Worm (Caenorhabditis elegans) whole organism, L4 larva: ENCODE results near the gene srh-219.

Experiments used
- R02D3.7 ChIP-seq: fragments of 150-350 bp; sonication (generic microtip); optimal IDR thresholded peaks from 3 replicates; lab custom pipeline; 2014; ENCODE audit warnings: missing biosample characterization, missing genetic modification characterization
- T20F7.1 ChIP-seq: fragments of 200-800 bp; sonication (Bioruptor generic); optimal IDR thresholded peaks from 2 replicates; lab custom pipeline; 2018; ENCODE audit warnings: mild to moderate bottlenecking, missing genetic modification characterization, missing compliant biosample characterization
- T26A8.4 ChIP-seq: fragments of 200-800 bp; sonication (Bioruptor generic); IDR thresholded peaks from 2 replicates; pipeline ENCODE4 v1.3.6; 2022; ENCODE audit warnings: missing genetic modification characterization, missing compliant biosample characterization
- Y105C5A.15 ChIP-seq: fragments of 200-800 bp; sonication (Bioruptor generic); IDR thresholded peaks from 2 replicates; pipeline ENCODE4 v1.3.6; 2022; ENCODE audit warnings: missing genetic modification characterization, missing compliant biosample characterization
- Y75B8A.6 ChIP-seq: fragments of 200-800 bp; sonication (Bioruptor generic); IDR thresholded peaks from 2 replicates; pipeline ENCODE4 v1.3.6; 2022; ENCODE audit warnings: missing genetic modification reagents, missing genetic modification characterization, missing compliant biosample characterization
- ZK546.5 ChIP-seq, 2 experiments: sonication (generic microtip); optimal IDR thresholded peaks; 2 replicates each; lab custom pipeline; 2017; ENCODE audit warnings: missing biosample characterization in 2 of 2, missing genetic modification characterization in 2 of 2
- ama-1 ChIP-seq: fragments of 150-350 bp; optimal IDR thresholded peaks from 2 replicates; lab custom pipeline; 2014; ENCODE audit warnings: inconsistent platforms, mixed read lengths
- arid-1 ChIP-seq: fragments of 200-800 bp; sonication (Bioruptor generic); conservative IDR thresholded peaks from 2 replicates; pipeline ENCODE4 v1.3.6; 2022; ENCODE audit warnings: missing genetic modification reagents, missing genetic modification characterization, missing compliant biosample characterization
- ceh-28 ChIP-seq: fragments of 150-350 bp; optimal IDR thresholded peaks from 2 replicates; lab custom pipeline; 2014; ENCODE audit warnings: missing biosample characterization, missing genetic modification reagents, missing genetic modification characterization
- cey-2 ChIP-seq: sonication (generic microtip); optimal IDR thresholded peaks from 3 replicates; lab custom pipeline; 2017; ENCODE audit warnings: missing genetic modification characterization, mild to moderate bottlenecking, missing compliant biosample characterization, antibody characterized with exemption, borderline replicate concordance; ENCODE audit not compliant: insufficient read depth
- dmd-6 ChIP-seq: fragments of 200-800 bp; sonication (Bioruptor generic); IDR thresholded peaks from 2 replicates; pipeline ENCODE4 v1.3.6; 2022; ENCODE audit warnings: missing genetic modification reagents, missing genetic modification characterization, missing compliant biosample characterization
- dmd-8 ChIP-seq: fragments of 200-800 bp; sonication (Bioruptor generic); IDR thresholded peaks from 2 replicates; pipeline ENCODE4 v1.3.6; 2022; ENCODE audit warnings: missing genetic modification characterization, missing compliant biosample characterization
- dmd-9 ChIP-seq: fragments of 200-800 bp; sonication (Bioruptor generic); IDR thresholded peaks from 2 replicates; pipeline ENCODE4 v1.3.6; 2022; ENCODE audit warnings: missing genetic modification reagents, missing genetic modification characterization, missing compliant biosample characterization
- dpl-1 ChIP-seq: fragments of 150-350 bp; optimal IDR thresholded peaks from 2 replicates; lab custom pipeline; 2014; ENCODE audit warnings: missing biosample characterization, missing genetic modification reagents, missing genetic modification characterization
- dve-1 ChIP-seq: sonication (generic microtip); optimal IDR thresholded peaks from 2 replicates; lab custom pipeline; 2017; ENCODE audit warnings: antibody characterized with exemption, mild to moderate bottlenecking, missing genetic modification characterization, missing compliant biosample characterization; ENCODE audit not compliant: insufficient read depth
- egl-43 ChIP-seq: fragments of 200-800 bp; sonication (Bioruptor generic); IDR thresholded peaks from 2 replicates; pipeline ENCODE4 v1.3.6; 2022; ENCODE audit warnings: missing genetic modification reagents, missing genetic modification characterization, missing compliant biosample characterization
- fos-1 ChIP-seq: fragments of 150-350 bp; optimal IDR thresholded peaks from 2 replicates; lab custom pipeline; 2014; ENCODE audit warnings: missing biosample characterization, missing genetic modification characterization
- hlh-11 ChIP-seq: fragments of 200-800 bp; sonication (Bioruptor generic); optimal IDR thresholded peaks from 2 replicates; lab custom pipeline; 2018; ENCODE audit warnings: mild to moderate bottlenecking, missing genetic modification characterization, missing compliant biosample characterization
- hlh-30 ChIP-seq: sonication (generic microtip); optimal IDR thresholded peaks from 2 replicates; lab custom pipeline; 2017; ENCODE audit warnings: antibody characterized with exemption, mild to moderate bottlenecking, missing genetic modification characterization, missing compliant biosample characterization; ENCODE audit not compliant: insufficient read depth
- jun-1 ChIP-seq: fragments of 150-350 bp; optimal IDR thresholded peaks from 2 replicates; lab custom pipeline; 2014; ENCODE audit warnings: missing biosample characterization, missing genetic modification reagents, missing genetic modification characterization
- lin-29 ChIP-seq: fragments of 200-800 bp; sonication (Bioruptor generic); IDR thresholded peaks from 2 replicates; pipeline ENCODE4 v1.3.6; 2022; ENCODE audit warnings: missing genetic modification reagents, missing genetic modification characterization, missing compliant biosample characterization
- lir-3 ChIP-seq: sonication (generic microtip); optimal IDR thresholded peaks from 2 replicates; lab custom pipeline; 2016; ENCODE audit warnings: mild to moderate bottlenecking, missing genetic modification characterization, missing compliant biosample characterization
- lsy-2 ChIP-seq, 2 experiments: fragments of 150-350 bp in 1 of 2; sonication (generic microtip) in 1 of 2; optimal IDR thresholded peaks; 2 replicates each; lab custom pipeline; 2014 to 2017; ENCODE audit warnings: missing biosample characterization in 2 of 2, missing genetic modification characterization in 2 of 2
- mes-2 ChIP-seq: sonication (generic microtip); optimal IDR thresholded peaks from 2 replicates; lab custom pipeline; 2016; ENCODE audit warnings: missing genotype, mild to moderate bottlenecking, missing genetic modification characterization, missing compliant biosample characterization; ENCODE audit not compliant: poor library complexity, severe bottlenecking
- nhr-11 ChIP-seq: fragments of 150-350 bp; optimal IDR thresholded peaks from 2 replicates; lab custom pipeline; 2014; ENCODE audit warnings: missing biosample characterization, missing genetic modification characterization
- nhr-111 ChIP-seq: fragments of 200-800 bp; sonication (Bioruptor generic); optimal IDR thresholded peaks from 2 replicates; lab custom pipeline; 2018; ENCODE audit warnings: mild to moderate bottlenecking, missing genetic modification characterization, missing compliant biosample characterization
- nhr-25 ChIP-seq: sonication (generic microtip); optimal IDR thresholded peaks from 2 replicates; lab custom pipeline; 2017; ENCODE audit warnings: missing genetic modification characterization, mild to moderate bottlenecking, missing compliant biosample characterization, antibody characterized with exemption, moderate library complexity, borderline replicate concordance; ENCODE audit not compliant: insufficient read depth
- nhr-28 ChIP-seq: fragments of 150-350 bp; optimal IDR thresholded peaks from 2 replicates; lab custom pipeline; 2014; ENCODE audit warnings: missing biosample characterization, missing genetic modification characterization
- nhr-41 ChIP-seq: fragments of 200-800 bp; sonication (Bioruptor generic); IDR thresholded peaks from 2 replicates; pipeline ENCODE4 v1.3.6; 2022; ENCODE audit warnings: missing genetic modification reagents, missing genetic modification characterization, missing compliant biosample characterization
- nhr-42 ChIP-seq: fragments of 200-800 bp; sonication (Bioruptor generic); IDR thresholded peaks from 2 replicates; pipeline ENCODE4 v1.3.6; 2022; ENCODE audit warnings: missing genetic modification characterization, missing compliant biosample characterization
- nhr-6 ChIP-seq: fragments of 150-350 bp; optimal IDR thresholded peaks from 2 replicates; lab custom pipeline; 2014; ENCODE audit warnings: missing biosample characterization, missing genetic modification characterization
- nhr-76 ChIP-seq: fragments of 150-350 bp; optimal IDR thresholded peaks from 2 replicates; lab custom pipeline; 2014; ENCODE audit warnings: missing biosample characterization, missing genetic modification characterization
- nhr-77 ChIP-seq: fragments of 150-350 bp; optimal IDR thresholded peaks from 2 replicates; lab custom pipeline; 2014; ENCODE audit warnings: missing biosample characterization, missing genetic modification characterization
- pha-4 ChIP-seq, 2 experiments: fragments of 150-350 bp in 1 of 2; fragments of 200-800 bp in 1 of 2; sonication (Bioruptor generic) in 1 of 2; IDR thresholded peaks in 1 of 2; optimal IDR thresholded peaks in 1 of 2; 2 replicates each; pipeline versions ENCODE4 v1.3.6 to Lab custom; 2014 to 2022; ENCODE audit warnings: missing genetic modification characterization in 2 of 2, missing genetic modification reagents in 2 of 2, missing biosample characterization in 1 of 2, missing compliant biosample characterization in 1 of 2
- php-3 ChIP-seq: fragments of 200-800 bp; sonication (Bioruptor generic); IDR thresholded peaks from 2 replicates; pipeline ENCODE4 v1.3.6; 2022; ENCODE audit warnings: missing genetic modification reagents, missing genetic modification characterization, missing compliant biosample characterization
- pqm-1 ChIP-seq: sonication (generic microtip); optimal IDR thresholded peaks from 2 replicates; lab custom pipeline; 2017; ENCODE audit warnings: missing biosample characterization, missing genetic modification characterization
- rbr-2 ChIP-seq: sonication (generic microtip); optimal IDR thresholded peaks from 2 replicates; lab custom pipeline; 2016; ENCODE audit warnings: missing genotype, missing genetic modification characterization, missing compliant biosample characterization
- saeg-2 ChIP-seq: fragments of 200-800 bp; sonication (Bioruptor generic); IDR thresholded peaks from 2 replicates; pipeline ENCODE4 v1.3.6; 2022; ENCODE audit warnings: missing genetic modification reagents, missing genetic modification characterization, missing compliant biosample characterization
- set-16 ChIP-seq: fragments of 200-800 bp; sonication (Bioruptor generic); IDR thresholded peaks from 2 replicates; pipeline ENCODE4 v1.3.6; 2022; ENCODE audit warnings: missing genetic modification reagents, missing genetic modification characterization, missing compliant biosample characterization
- snpc-1.2 ChIP-seq: fragments of 200-800 bp; sonication (Bioruptor generic); IDR thresholded peaks from 2 replicates; pipeline ENCODE4 v1.3.6; 2022; ENCODE audit warnings: missing genetic modification reagents, missing genetic modification characterization, missing compliant biosample characterization
- spr-1 ChIP-seq: sonication (generic microtip); optimal IDR thresholded peaks from 2 replicates; lab custom pipeline; 2016; ENCODE audit warnings: mild to moderate bottlenecking, missing genetic modification characterization, missing compliant biosample characterization
- spr-3 ChIP-seq: fragments of 200-800 bp; sonication (Bioruptor generic); optimal IDR thresholded peaks from 2 replicates; lab custom pipeline; 2018; ENCODE audit warnings: mild to moderate bottlenecking, missing genetic modification characterization, missing compliant biosample characterization
- zag-1 ChIP-seq: fragments of 150-350 bp; optimal IDR thresholded peaks from 2 replicates; lab custom pipeline; 2014; ENCODE audit warnings: missing biosample characterization, missing genetic modification characterization
- ztf-7 ChIP-seq: fragments of 150-350 bp; optimal IDR thresholded peaks from 2 replicates; lab custom pipeline; 2014; ENCODE audit warnings: missing biosample characterization, missing genetic modification characterization

Gene srh-219

DNA sequence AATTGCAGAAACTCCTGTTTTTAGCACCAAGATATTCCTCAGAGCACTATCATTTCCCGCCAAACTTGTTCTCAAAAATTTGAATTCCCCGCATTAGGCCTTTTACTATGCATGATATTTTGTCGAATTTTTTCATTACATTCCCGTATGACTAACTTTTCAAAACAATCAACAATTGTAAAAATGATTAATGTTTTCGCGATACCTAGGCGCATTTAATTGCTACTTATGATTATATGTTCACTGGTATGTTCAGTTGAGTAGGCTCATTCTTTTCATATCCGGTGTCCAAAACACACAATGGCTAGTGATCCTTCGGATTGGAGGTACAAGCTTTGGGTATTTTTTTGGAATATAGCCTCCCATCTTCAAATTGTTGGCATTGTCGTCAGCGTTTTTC lies 7.5 kb upstream of the srh-219 start, which contains the start of gene srw-21:
Gene srw-21, plus strand, starts transcription at position 301 of the 400 bp plus-strand sequence.
- TF ChIP-seq saeg-2 (GFP tag; lab: Robert Waterston, UW) (no peak), dmd-9 (GFP tag; lab: Robert Waterston, UW) (no peak), egl-43 (GFP tag; lab: Robert Waterston, UW) (no peak), ZK546.5 (tag; optimal IDR thresholded peaks at IDR 0.05; lab: Kevin White, UChicago) (no peak), dve-1 (tag; lab: Kevin White, UChicago) (no peak), nhr-25 (no peak)

- no peak for TF ChIP-seq R02D3.7 (tag; lab: Kevin White, UChicago)
- no peak for TF ChIP-seq nhr-77 (tag; lab: Kevin White, UChicago)
- no peak for TF ChIP-seq nhr-42
- TF ChIP-seq ZK546.5 (tag; optimal IDR thresholded peaks at IDR 0.05; lab: Kevin White, UChicago), result no peak
- TF ChIP-seq dmd-6, result no peak
- no peak for TF ChIP-seq dve-1 (tag; lab: Kevin White, UChicago)
- no peak for TF ChIP-seq cey-2 (tag; lab: Kevin White, UChicago)
Observed at ce11 chrV:15492518-15492917, 2.8 kb upstream of the srh-219 start, which contains the start of gene str-264. Gene str-264 (minus strand): TSS chrV:15492618.

- no peak for TF ChIP-seq nhr-6 (tag; lab: Kevin White, UChicago)
- no peak for TF ChIP-seq nhr-111 (GFP tag; lab: Kevin White, UChicago)
- TF ChIP-seq hlh-30 (tag; lab: Kevin White, UChicago), result no peak
- no peak for TF ChIP-seq dve-1 (tag; lab: Kevin White, UChicago)
- no peak for TF ChIP-seq R02D3.7 (tag; lab: Kevin White, UChicago)
- TF ChIP-seq dmd-6, result no peak
- no peak for TF ChIP-seq zag-1 (tag; lab: Kevin White, UChicago)
- no peak for TF ChIP-seq T20F7.1 (GFP tag; lab: Kevin White, UChicago)
- TF ChIP-seq arid-1, result no peak
- TF ChIP-seq ztf-7, result no peak
- TF ChIP-seq ama-1 (lab: Kevin White, UChicago), result no peak
- TF ChIP-seq mes-2 (tag; lab: Kevin White, UChicago), result no peak
Observed at ce11 chrV:15493680-15494079, 1.6 kb upstream of the srh-219 start, which contains the start of gene srh-218. Gene srh-218 (plus strand): TSS chrV:15493980.

- no peak for TF ChIP-seq spr-3 (GFP tag; lab: Kevin White, UChicago)
- TF ChIP-seq rbr-2 (tag; lab: Kevin White, UChicago), result peak; percentile 7
- no peak for TF ChIP-seq lir-3 (tag; lab: Kevin White, UChicago)
- no peak for TF ChIP-seq hlh-30 (tag; lab: Kevin White, UChicago)
- TF ChIP-seq fos-1, result peak; percentile 56
- TF ChIP-seq Y105C5A.15 (GFP tag; lab: Robert Waterston, UW), result no peak
- TF ChIP-seq dve-1 (tag; lab: Kevin White, UChicago), result peak; percentile 90
- no peak for TF ChIP-seq Y75B8A.6
- peak; percentile 42 for TF ChIP-seq mes-2 (tag; lab: Kevin White, UChicago)
- no peak for TF ChIP-seq nhr-11 (tag; lab: Kevin White, UChicago)
- no peak for TF ChIP-seq pha-4 (GFP tag; IDR thresholded peaks at IDR 0.05; lab: Robert Waterston, UW)
- TF ChIP-seq pha-4 (tag; optimal IDR thresholded peaks at IDR 0.05; lab: Kevin White, UChicago), result peak; percentile 96
- no peak for TF ChIP-seq spr-1 (tag; lab: Kevin White, UChicago)
- no peak for TF ChIP-seq lin-29
- TF ChIP-seq nhr-41, result peak; percentile 95
- TF ChIP-seq dmd-8 (GFP tag; lab: Robert Waterston, UW), result peak; percentile 59; the same call in 1 of the 2 replicates
- TF ChIP-seq snpc-1.2, result no peak
- TF ChIP-seq dpl-1 (GFP tag; lab: Kevin White, UChicago), result peak; percentile 37
- peak; percentile 56 for TF ChIP-seq jun-1 (tag; lab: Kevin White, UChicago)
- no peak for TF ChIP-seq lsy-2 (tag; optimal IDR thresholded peaks at IDR 0.05; lab: Kevin White, UChicago)
- TF ChIP-seq ceh-28 (tag; lab: Kevin White, UChicago), result peak; percentile 17
- peak; percentile 93 for TF ChIP-seq hlh-11 (tag; lab: Kevin White, UChicago)
- TF ChIP-seq php-3, result peak; percentile 75; the same call in 1 of the 2 replicates
- peak; percentile 57 for TF ChIP-seq T26A8.4 (GFP tag; lab: Robert Waterston, UW)
- peak; percentile 89 for TF ChIP-seq nhr-6 (tag; lab: Kevin White, UChicago)
- TF ChIP-seq set-16, result no peak
- TF ChIP-seq nhr-76 (tag; lab: Kevin White, UChicago), result no peak
- peak; percentile 59 for TF ChIP-seq pqm-1 (tag; lab: Kevin White, UChicago)
- peak; percentile 82 for TF ChIP-seq nhr-28 (tag; lab: Kevin White, UChicago)
Observed at ce11 chrV:15497731-15498130, 2.5 kb downstream of the srh-219 start.
